Worm (Caenorhabditis elegans) whole organism, mixed stage, embryonic: ENCODE data around the gene M116.5.

Source experiments
- nhr-2 ChIP-seq: fragments of 150-350 bp; optimal IDR thresholded peaks from 2 replicates; lab custom pipeline; 2014; ENCODE audit warnings: missing biosample characterization, missing genetic modification characterization
- nhr-28 ChIP-seq: fragments of 150-350 bp; optimal IDR thresholded peaks from 2 replicates; lab custom pipeline; 2014; ENCODE audit warnings: missing biosample characterization, missing genetic modification characterization
- nhr-76 ChIP-seq: sonication (generic microtip); optimal IDR thresholded peaks from 2 replicates; lab custom pipeline; 2017; ENCODE audit warnings: missing biosample characterization, missing genetic modification characterization
- unc-39 ChIP-seq: fragments of 150-350 bp; optimal IDR thresholded peaks from 2 replicates; lab custom pipeline; 2014; ENCODE audit warnings: missing biosample characterization, missing genetic modification characterization
- ztf-11 ChIP-seq: fragments of 150-350 bp; optimal IDR thresholded peaks from 2 replicates; lab custom pipeline; 2014; ENCODE audit warnings: missing biosample characterization, missing genetic modification characterization

ce11 chrIV:8377501-8377900 lies 43.4 kb downstream of the M116.5 start, which contains the start of gene D2096.7:
- no peak for TF ChIP-seq nhr-76 (tag; lab: Kevin White, UChicago)
- no peak for TF ChIP-seq unc-39
- no peak for TF ChIP-seq nhr-28 (tag; lab: Kevin White, UChicago)
- no peak for TF ChIP-seq nhr-2 (tag; lab: Kevin White, UChicago)
- no peak for TF ChIP-seq ztf-11
